Fruit fly (Drosophila melanogaster): Measurements from ENCODE around the gene CG1677.

CG1677 gene

dm6 chrX:7241985-7242627, 163.5 kb downstream of the CG1677 start (continued):
- TF ChIP-seq fru (optimal IDR thresholded peaks at IDR 0.05) (no peak), CTCF (GFP tag; optimal IDR thresholded peaks at IDR 0.05) (peak; percentile 93), bsh (GFP tag; optimal IDR thresholded peaks at IDR 0.05) (peak in 1 of 2 experiments; percentile 78), Nf-YA (GFP tag; IDR thresholded peaks at IDR 0.05) (peak; percentile 70), lab (GFP tag; optimal IDR thresholded peaks at IDR 0.05) (peak; percentile 85), Taf1 (GFP tag; IDR thresholded peaks at IDR 0.05) (no peak), Hr39 (optimal IDR thresholded peaks at IDR 0.05) (no peak), so (GFP tag; IDR thresholded peaks at IDR 0.05) (peak; percentile 55; the same call in 2 of the 3 replicates), mirr (GFP tag; optimal IDR thresholded peaks at IDR 0.05) (peak; percentile 78), CG13624 (GFP tag; optimal IDR thresholded peaks at IDR 0.05) (peak; percentile 65), CG8388 (GFP tag; optimal IDR thresholded peaks at IDR 0.05) (peak; percentile 76), lmd (GFP tag; IDR thresholded peaks at IDR 0.05) (peak; percentile 67), CG6654 (GFP tag; optimal IDR thresholded peaks at IDR 0.05) (peak; percentile 73), CG16815 (GFP tag; optimal IDR thresholded peaks at IDR 0.05) (peak; percentile 52), Sin3A (optimal IDR thresholded peaks at IDR 0.05) (no peak), Myb (GFP tag; optimal IDR thresholded peaks at IDR 0.05) (peak; percentile 55), H2.0 (GFP tag; IDR thresholded peaks at IDR 0.05) (peak; percentile 82), NC2β (GFP tag; optimal IDR thresholded peaks at IDR 0.05) (peak; percentile 84), bbx (GFP tag; IDR thresholded peaks at IDR 0.05; ENCODE audit: partially characterized antibody) (no peak), CG18599 (GFP tag; optimal IDR thresholded peaks at IDR 0.05) (peak; percentile 68), CG8924 (tag; optimal IDR thresholded peaks at IDR 0.05) (peak; percentile 24), yki (optimal IDR thresholded peaks at IDR 0.05) (peak; percentile 3), cato (GFP tag; optimal IDR thresholded peaks at IDR 0.05; ENCODE audit: borderline replicate concordance) (peak; percentile 77), Hsf (GFP tag; optimal IDR thresholded peaks at IDR 0.05) (peak; percentile 83), Sry-δ (GFP tag; optimal IDR thresholded peaks at IDR 0.05) (peak; percentile 28), CG4854 (GFP tag; optimal IDR thresholded peaks at IDR 0.05) (peak; percentile 53), CG7357 (GFP tag; IDR thresholded peaks at IDR 0.05) (peak; percentile 60; the same call in 1 of the 3 replicates), Abd-B (GFP tag; optimal IDR thresholded peaks at IDR 0.05) (peak; percentile 24), gce (GFP tag; IDR thresholded peaks at IDR 0.05) (peak; percentile 74; the same call in 2 of the 3 replicates), unpg (GFP tag; optimal IDR thresholded peaks at IDR 0.05) (peak; percentile 85), emc (GFP tag; optimal IDR thresholded peaks at IDR 0.05) (peak; percentile 77), caup (GFP tag; optimal IDR thresholded peaks at IDR 0.05; ENCODE audit: severe bottlenecking) (peak; percentile 90), CG17385 (GFP tag; optimal IDR thresholded peaks at IDR 0.05) (peak; percentile 75), CG13775 (GFP tag; optimal IDR thresholded peaks at IDR 0.05) (peak; percentile 80), CG9932 (GFP tag; IDR thresholded peaks at IDR 0.05) (peak; percentile 69), CG7786 (GFP tag; optimal IDR thresholded peaks at IDR 0.05) (peak; percentile 54), zf30C (GFP tag; optimal IDR thresholded peaks at IDR 0.05) (peak; percentile 30), phol (tag; optimal IDR thresholded peaks at IDR 0.05) (peak; percentile 78), hbn (GFP tag; IDR thresholded peaks at IDR 0.05; ENCODE audit: partially characterized antibody) (no peak), ERR (GFP tag; optimal IDR thresholded peaks at IDR 0.05) (no peak), prd (optimal IDR thresholded peaks at IDR 0.05) (no peak), prd (GFP tag; IDR thresholded peaks at IDR 0.05) (peak; percentile 54; the same call in 2 of the 3 replicates), Ada2b (GFP tag; IDR thresholded peaks at IDR 0.05) (peak; percentile 60; the same call in 1 of the 2 replicates), dysf (GFP tag; IDR thresholded peaks at IDR 0.05) (peak; percentile 82), CG9727 (GFP tag; optimal IDR thresholded peaks at IDR 0.05) (peak; percentile 78), CG11093 (GFP tag; IDR thresholded peaks at IDR 0.05) (no peak), Dfd (GFP tag; optimal IDR thresholded peaks at IDR 0.05) (no peak), CG12155 (GFP tag; optimal IDR thresholded peaks at IDR 0.05) (peak; percentile 32), sob (GFP tag; IDR thresholded peaks at IDR 0.05) (peak; percentile 87), CG2120 (GFP tag; optimal IDR thresholded peaks at IDR 0.05) (peak; percentile 26), Camta (GFP tag; optimal IDR thresholded peaks at IDR 0.05) (peak; percentile 79), CG16863 (GFP tag; optimal IDR thresholded peaks at IDR 0.05) (peak; percentile 70)

Data from whole organism, embryonic.